Fruit fly (Drosophila melanogaster) whole organism, embryonic: ENCODE measurements around the gene Nf1.
A peak's percentile ranks its signal among the peaks of the same experiment; 100 is the strongest.

ENCODE experiments used
- Bdp1 ChIP-seq: fragments of 200-800 bp; sonication (Bioruptor generic); optimal IDR thresholded peaks from 3 replicates; lab custom pipeline; 2016; ENCODE audit warnings: missing biosample characterization, missing genetic modification characterization
- BtbVII ChIP-seq: fragments of 200-800 bp; sonication (Bioruptor generic); optimal IDR thresholded peaks from 3 replicates; lab custom pipeline; 2017; ENCODE audit warnings: missing biosample characterization, mild to moderate bottlenecking, missing genetic modification characterization
- CG12299 ChIP-seq: fragments of 200-800 bp; sonication (Bioruptor generic); optimal IDR thresholded peaks from 2 replicates; lab custom pipeline; 2018; ENCODE audit warnings: missing biosample characterization, mild to moderate bottlenecking, missing genetic modification characterization
- CG14860 ChIP-seq: fragments of 200-800 bp; sonication (Bioruptor generic); IDR thresholded peaks from 3 replicates; pipeline ENCODE4 v1.3.6; 2022; ENCODE audit warnings: missing biosample characterization, missing genetic modification characterization; ENCODE audit not compliant: partially characterized antibody
- CG15011 ChIP-seq: fragments of 200-800 bp; sonication (Bioruptor generic); optimal IDR thresholded peaks from 3 replicates; lab custom pipeline; 2018; ENCODE audit warnings: missing biosample characterization, mild to moderate bottlenecking, missing genetic modification characterization
- CG1603 ChIP-seq: fragments of 200-800 bp; sonication (Bioruptor generic); optimal IDR thresholded peaks from 2 replicates; lab custom pipeline; 2019; ENCODE audit warnings: missing biosample characterization, mild to moderate bottlenecking, missing genetic modification characterization, moderate library complexity
- CG17359 ChIP-seq: fragments of 200-800 bp; sonication (Bioruptor generic); optimal IDR thresholded peaks from 3 replicates; lab custom pipeline; 2018; ENCODE audit warnings: missing biosample characterization, mild to moderate bottlenecking, missing genetic modification characterization, moderate library complexity
- CG17568 ChIP-seq: fragments of 200-800 bp; sonication (Bioruptor generic); optimal IDR thresholded peaks from 2 replicates; lab custom pipeline; 2018; ENCODE audit warnings: missing biosample characterization, mild to moderate bottlenecking, missing genetic modification characterization, moderate library complexity
- CG31224 ChIP-seq: fragments of 200-800 bp; sonication (Bioruptor generic); IDR thresholded peaks from 2 replicates; pipeline ENCODE4 v1.3.6; 2022; ENCODE audit warnings: missing biosample characterization, missing genetic modification characterization
- CG31365 ChIP-seq: fragments of 200-800 bp; sonication (Bioruptor generic); optimal IDR thresholded peaks from 2 replicates; lab custom pipeline; 2018; ENCODE audit warnings: missing biosample characterization, mild to moderate bottlenecking, missing genetic modification characterization
- CG32532 ChIP-seq: fragments of 200-800 bp; sonication (Bioruptor generic); IDR thresholded peaks from 2 replicates; pipeline ENCODE4 v1.3.6; 2022; ENCODE audit warnings: missing biosample characterization, missing genetic modification characterization
- CG42726 ChIP-seq: fragments of 200-800 bp; sonication (Bioruptor generic); IDR thresholded peaks from 2 replicates; pipeline ENCODE4 v1.3.6; 2022; ENCODE audit warnings: missing biosample characterization, missing genetic modification characterization; ENCODE audit not compliant: partially characterized antibody
- CG4820 ChIP-seq: fragments of 200-800 bp; sonication (Bioruptor generic); optimal IDR thresholded peaks from 3 replicates; lab custom pipeline; 2016; ENCODE audit warnings: missing biosample characterization, missing genetic modification characterization
- CG4854 ChIP-seq: fragments of 200-800 bp; sonication (Bioruptor generic); optimal IDR thresholded peaks from 2 replicates; lab custom pipeline; 2016; ENCODE audit warnings: missing biosample characterization, missing genetic modification characterization, inconsistent platforms
- CG7963 ChIP-seq: fragments of 200-800 bp; sonication (Bioruptor generic); IDR thresholded peaks from 3 replicates; pipeline ENCODE4 v1.3.6; 2022; ENCODE audit warnings: missing biosample characterization, missing genetic modification characterization; ENCODE audit not compliant: partially characterized antibody
- CG8359 ChIP-seq: fragments of 200-800 bp; sonication (Bioruptor generic); optimal IDR thresholded peaks from 2 replicates; lab custom pipeline; 2017; ENCODE audit warnings: missing biosample characterization, mild to moderate bottlenecking, missing genetic modification characterization, borderline replicate concordance
- CG9727 ChIP-seq: fragments of 200-800 bp; sonication (Bioruptor generic); optimal IDR thresholded peaks from 3 replicates; lab custom pipeline; 2017; ENCODE audit warnings: missing biosample characterization, mild to moderate bottlenecking, missing genetic modification characterization
- CHES-1-like ChIP-seq: fragments of 200-800 bp; sonication (Bioruptor generic); optimal IDR thresholded peaks from 2 replicates; lab custom pipeline; 2016; ENCODE audit warnings: missing biosample characterization, missing genetic modification characterization
- Dip3 ChIP-seq: fragments of 200-800 bp; sonication (Bioruptor generic); optimal IDR thresholded peaks from 3 replicates; lab custom pipeline; 2016; ENCODE audit warnings: missing biosample characterization, missing genetic modification characterization
- Ets65A ChIP-seq: fragments of 200-800 bp; sonication (Bioruptor generic); peaks from one replicate; lab custom pipeline; 2016; ENCODE audit warnings: missing biosample characterization, missing genetic modification characterization
- H15 ChIP-seq: fragments of 200-800 bp; sonication (Bioruptor generic); IDR thresholded peaks from 3 replicates; pipeline ENCODE4 v1.3.6; 2022; ENCODE audit warnings: missing biosample characterization, missing genetic modification characterization
- HHEX ChIP-seq: fragments of 200-800 bp; sonication (Bioruptor generic); optimal IDR thresholded peaks from 3 replicates; lab custom pipeline; 2017; ENCODE audit warnings: missing biosample characterization, mild to moderate bottlenecking, missing genetic modification characterization, missing genetic modification reagents
- HLH54F ChIP-seq: fragments of 200-800 bp; sonication (Bioruptor generic); optimal IDR thresholded peaks from 3 replicates; lab custom pipeline; 2016; ENCODE audit warnings: missing biosample characterization, missing genetic modification characterization
- Kr ChIP-seq: fragments of 200-800 bp; sonication (Bioruptor generic); optimal IDR thresholded peaks from 2 replicates; lab custom pipeline; 2017; ENCODE audit warnings: missing biosample characterization, mild to moderate bottlenecking, missing genetic modification characterization
- Ssrp ChIP-seq: fragments of 200-800 bp; sonication (Bioruptor generic); optimal IDR thresholded peaks from 2 replicates; lab custom pipeline; 2018; ENCODE audit warnings: missing biosample characterization, mild to moderate bottlenecking, missing genetic modification characterization, moderate library complexity
- Xbp1 ChIP-seq: fragments of 200-800 bp; sonication (Bioruptor generic); optimal IDR thresholded peaks from 3 replicates; lab custom pipeline; 2016; ENCODE audit warnings: missing biosample characterization, mild to moderate bottlenecking, missing genetic modification characterization
- YL-1 ChIP-seq: fragments of 200-800 bp; sonication (Bioruptor generic); optimal IDR thresholded peaks from 3 replicates; lab custom pipeline; 2017; ENCODE audit warnings: missing biosample characterization, mild to moderate bottlenecking, missing genetic modification characterization
- az2 ChIP-seq: fragments of 200-800 bp; sonication (Bioruptor generic); optimal IDR thresholded peaks from 3 replicates; lab custom pipeline; 2016; ENCODE audit warnings: missing biosample characterization, missing genetic modification characterization
- bsh ChIP-seq, 2 experiments: fragments of 200-800 bp; sonication (Bioruptor generic); optimal IDR thresholded peaks; 2 replicates each; lab custom pipeline; 2017 to 2018; ENCODE audit warnings: mild to moderate bottlenecking in 2 of 2, missing biosample characterization in 2 of 2, missing genetic modification characterization in 2 of 2, moderate library complexity in 1 of 2
- ems ChIP-seq: fragments of 200-800 bp; sonication (Bioruptor generic); optimal IDR thresholded peaks from 3 replicates; lab custom pipeline; 2016; ENCODE audit warnings: missing biosample characterization, missing genetic modification characterization
- fd3F ChIP-seq: fragments of 200-800 bp; sonication (Bioruptor generic); optimal IDR thresholded peaks from 2 replicates; lab custom pipeline; 2018; ENCODE audit warnings: missing biosample characterization, mild to moderate bottlenecking, missing genetic modification characterization, moderate library complexity
- fd96Cb ChIP-seq: fragments of 200-800 bp; sonication (Bioruptor generic); optimal IDR thresholded peaks from 2 replicates; lab custom pipeline; 2018; ENCODE audit warnings: missing biosample characterization, mild to moderate bottlenecking, missing genetic modification characterization, moderate library complexity
- fru ChIP-seq: fragments of >200 bp; optimal IDR thresholded peaks from 2 replicates; lab custom pipeline; 2017
- ftz-f1 ChIP-seq: fragments of 200-800 bp; sonication (Bioruptor generic); optimal IDR thresholded peaks from 2 replicates; lab custom pipeline; 2016; ENCODE audit warnings: missing biosample characterization, missing genetic modification characterization
- gsb ChIP-seq: fragments of 200-800 bp; sonication (Bioruptor generic); IDR thresholded peaks from 2 replicates; pipeline ENCODE4 v1.3.6; 2022; ENCODE audit warnings: missing biosample characterization, missing genetic modification characterization
- gt ChIP-seq: fragments of 200-800 bp; sonication (Bioruptor generic); IDR thresholded peaks from 2 replicates; pipeline ENCODE4 v1.3.6; 2022; ENCODE audit warnings: missing biosample characterization, missing genetic modification characterization
- ham ChIP-seq: fragments of 200-800 bp; sonication (Bioruptor generic); IDR thresholded peaks from 2 replicates; pipeline ENCODE4 v1.3.6; 2022; ENCODE audit warnings: missing biosample characterization, missing genetic modification characterization
- hb ChIP-seq: fragments of 200-800 bp; sonication (Bioruptor generic); IDR thresholded peaks from 3 replicates; pipeline ENCODE4 v1.3.6; 2022; ENCODE audit warnings: missing biosample characterization, missing genetic modification characterization; ENCODE audit not compliant: partially characterized antibody
- her ChIP-seq: fragments of 200-800 bp; sonication (Bioruptor generic); optimal IDR thresholded peaks from 2 replicates; lab custom pipeline; 2016; ENCODE audit warnings: missing biosample characterization, missing genetic modification characterization
- lmd ChIP-seq: fragments of 200-800 bp; sonication (Bioruptor generic); IDR thresholded peaks from 2 replicates; pipeline ENCODE4 v1.3.6; 2022; ENCODE audit warnings: missing biosample characterization, missing genetic modification characterization
- peb ChIP-seq: fragments of 200-800 bp; sonication (Bioruptor generic); IDR thresholded peaks from 2 replicates; pipeline ENCODE4 v1.3.6; 2022; ENCODE audit warnings: missing biosample characterization, missing genetic modification characterization
- psq ChIP-seq: fragments of 200-800 bp; sonication (Bioruptor generic); optimal IDR thresholded peaks from 2 replicates; lab custom pipeline; 2017; ENCODE audit warnings: missing biosample characterization, missing genetic modification characterization
- run ChIP-seq: fragments of 200-800 bp; sonication (Bioruptor generic); optimal IDR thresholded peaks from 3 replicates; lab custom pipeline; 2018; ENCODE audit warnings: missing biosample characterization, mild to moderate bottlenecking, missing genetic modification characterization
- salm ChIP-seq: fragments of 200-800 bp; sonication (Bioruptor generic); optimal IDR thresholded peaks from 2 replicates; lab custom pipeline; 2018; ENCODE audit warnings: missing biosample characterization, mild to moderate bottlenecking, missing genetic modification characterization
- sima ChIP-seq: fragments of 200-800 bp; sonication (Bioruptor generic); optimal IDR thresholded peaks from 2 replicates; lab custom pipeline; 2016; ENCODE audit warnings: missing biosample characterization, missing genetic modification characterization
- sr ChIP-seq: fragments of 200-800 bp; sonication (Bioruptor generic); IDR thresholded peaks from 3 replicates; pipeline ENCODE4 v1.3.6; 2022; ENCODE audit warnings: missing biosample characterization, missing genetic modification characterization
- stc ChIP-seq: fragments of 200-800 bp; sonication (Bioruptor generic); IDR thresholded peaks from 2 replicates; pipeline ENCODE4 v1.3.6; 2022; ENCODE audit warnings: missing biosample characterization, missing genetic modification characterization
- vvl ChIP-seq: fragments of 200-800 bp; sonication (Bioruptor generic); IDR thresholded peaks from 2 replicates; pipeline ENCODE4 v1.3.6; 2022; ENCODE audit warnings: missing biosample characterization, missing genetic modification characterization
- yki ChIP-seq: fragments of >200 bp; optimal IDR thresholded peaks from 3 replicates; lab custom pipeline; 2018
- zen ChIP-seq: fragments of 200-800 bp; sonication (Bioruptor generic); optimal IDR thresholded peaks from 3 replicates; lab custom pipeline; 2018; ENCODE audit warnings: missing biosample characterization, mild to moderate bottlenecking, missing genetic modification characterization, moderate library complexity

Nf1 gene

dm6 chr3R:26008892-26009539, 26.2 kb downstream of the Nf1 start (continued):
- TF ChIP-seq bsh (GFP tag; optimal IDR thresholded peaks at IDR 0.05; lab: Kevin White, UChicago) (peak; percentile 93 to 95), sima (GFP tag; lab: Kevin White, UChicago) (peak; percentile 50), ham (GFP tag; lab: Robert Waterston, UW) (no peak), CG7963 (GFP tag; lab: Robert Waterston, UW) (no peak), CG17568 (peak; percentile 86), HHEX (GFP tag; lab: Kevin White, UChicago) (peak; percentile 81), run (peak; percentile 70), fru (lab: Kevin White, UChicago) (no peak), gsb (GFP tag; lab: Robert Waterston, UW) (peak; percentile 78), peb (GFP tag; lab: Robert Waterston, UW) (peak; percentile 75), CG1603 (peak; percentile 89), Kr (GFP tag; lab: Kevin White, UChicago) (no peak), CG4820 (peak; percentile 81), CG32532 (GFP tag; lab: Robert Waterston, UW) (peak; percentile 87), yki (lab: Kevin White, UChicago) (no peak), ems (peak; percentile 86), Ets65A (peak; percentile 97), CG8359 (GFP tag; lab: Kevin White, UChicago) (peak; percentile 71), psq (GFP tag; lab: Kevin White, UChicago) (peak; percentile 69), CHES-1-like (GFP tag; lab: Kevin White, UChicago) (peak; percentile 86), CG42726 (no peak), her (peak; percentile 69), lmd (peak; percentile 89), CG12299 (peak; percentile 74), HLH54F (GFP tag; lab: Kevin White, UChicago) (peak; percentile 81), CG31365 (peak; percentile 26), CG15011 (GFP tag; lab: Kevin White, UChicago) (peak; percentile 73), vvl (peak; percentile 90), Xbp1 (GFP tag; lab: Kevin White, UChicago) (peak; percentile 90), stc (peak; percentile 86), salm (peak; percentile 78), CG9727 (peak; percentile 85), gt (peak; percentile 64), CG14860 (GFP tag; lab: Robert Waterston, UW) (no peak), CG31224 (GFP tag; lab: Robert Waterston, UW) (0 out of 2 replicates have a peak, but pooled peaks have one; percentile 37), fd3F (peak; percentile 76), Ssrp (tag; lab: Kevin White, UChicago) (peak; percentile 86), H15 (GFP tag; lab: Robert Waterston, UW) (peak; percentile 85), CG17359 (tag; lab: Kevin White, UChicago) (peak; percentile 91), az2 (GFP tag; lab: Kevin White, UChicago) (peak; percentile 93), fd96Cb (tag; lab: Kevin White, UChicago) (peak; percentile 87), CG4854 (GFP tag; lab: Kevin White, UChicago) (peak; percentile 74), Bdp1 (peak; percentile 76), ftz-f1 (GFP tag; lab: Kevin White, UChicago) (no peak), sr (GFP tag; lab: Robert Waterston, UW) (peak; percentile 57; the same call in 1 of the 3 replicates), hb (GFP tag; lab: Robert Waterston, UW) (no peak), zen (tag; lab: Kevin White, UChicago) (peak; percentile 64), YL-1 (GFP tag; lab: Kevin White, UChicago) (no peak), BtbVII (GFP tag; lab: Kevin White, UChicago) (peak; percentile 81), Dip3 (GFP tag; lab: Kevin White, UChicago) (peak; percentile 84)
